Fruit fly (Drosophila melanogaster) whole organism, embryonic: ENCODE results near the gene CG42445.

ENCODE experiments used
- Asciz ChIP-seq: fragments of 200-800 bp; sonication (Bioruptor generic); optimal IDR thresholded peaks from 2 replicates; lab custom pipeline; 2017; ENCODE audit warnings: missing biosample characterization, mild to moderate bottlenecking, missing genetic modification characterization, missing genetic modification reagents
- CG10147 ChIP-seq: fragments of 200-800 bp; sonication (Bioruptor generic); optimal IDR thresholded peaks from 2 replicates; lab custom pipeline; 2019; ENCODE audit warnings: missing biosample characterization, mild to moderate bottlenecking, missing genetic modification characterization, moderate library complexity
- CG11504 ChIP-seq: fragments of 200-800 bp; sonication (Bioruptor generic); optimal IDR thresholded peaks from 3 replicates; lab custom pipeline; 2019; ENCODE audit warnings: missing biosample characterization, mild to moderate bottlenecking, missing genetic modification characterization, moderate library complexity
- CG12071 ChIP-seq: fragments of 200-800 bp; sonication (Bioruptor generic); optimal IDR thresholded peaks from 3 replicates; lab custom pipeline; 2018; ENCODE audit warnings: missing biosample characterization, mild to moderate bottlenecking, missing genetic modification characterization
- CG12219 ChIP-seq: fragments of 200-800 bp; sonication (Bioruptor generic); optimal IDR thresholded peaks from 3 replicates; lab custom pipeline; 2018; ENCODE audit warnings: missing biosample characterization, mild to moderate bottlenecking, missing genetic modification characterization
- CG12236 ChIP-seq: fragments of 200-800 bp; sonication (Bioruptor generic); optimal IDR thresholded peaks from 2 replicates; lab custom pipeline; 2016; ENCODE audit warnings: missing biosample characterization, missing genetic modification characterization
- CG12299 ChIP-seq: fragments of 200-800 bp; sonication (Bioruptor generic); optimal IDR thresholded peaks from 2 replicates; lab custom pipeline; 2018; ENCODE audit warnings: missing biosample characterization, mild to moderate bottlenecking, missing genetic modification characterization
- CG13775 ChIP-seq: fragments of 200-800 bp; sonication (Bioruptor generic); optimal IDR thresholded peaks from 3 replicates; lab custom pipeline; 2017; ENCODE audit warnings: missing biosample characterization, mild to moderate bottlenecking, missing genetic modification characterization
- CG14710 ChIP-seq: fragments of 200-800 bp; sonication (Bioruptor generic); optimal IDR thresholded peaks from 3 replicates; lab custom pipeline; 2019; ENCODE audit warnings: missing biosample characterization, mild to moderate bottlenecking, missing genetic modification characterization, moderate library complexity
- CG14860 ChIP-seq: fragments of 200-800 bp; sonication (Bioruptor generic); IDR thresholded peaks from 3 replicates; pipeline ENCODE4 v1.3.6; 2022; ENCODE audit warnings: missing biosample characterization, missing genetic modification characterization; ENCODE audit not compliant: partially characterized antibody
- CG15269 ChIP-seq: fragments of 200-800 bp; sonication (Bioruptor generic); optimal IDR thresholded peaks from 2 replicates; lab custom pipeline; 2018; ENCODE audit warnings: missing biosample characterization, mild to moderate bottlenecking, missing genetic modification characterization, moderate library complexity
- CG1647 ChIP-seq: fragments of 200-800 bp; sonication (Bioruptor generic); optimal IDR thresholded peaks from 3 replicates; lab custom pipeline; 2016; ENCODE audit warnings: missing biosample characterization, missing genetic modification characterization
- CG18476 ChIP-seq: fragments of 200-800 bp; sonication (Bioruptor generic); optimal IDR thresholded peaks from 2 replicates; lab custom pipeline; 2016; ENCODE audit warnings: missing biosample characterization, mild to moderate bottlenecking, missing genetic modification characterization
- CG18619 ChIP-seq: fragments of 200-800 bp; sonication (Bioruptor generic); optimal IDR thresholded peaks from 3 replicates; lab custom pipeline; 2017; ENCODE audit warnings: missing biosample characterization, mild to moderate bottlenecking, missing genetic modification characterization
- CG31224 ChIP-seq: fragments of 200-800 bp; sonication (Bioruptor generic); IDR thresholded peaks from 2 replicates; pipeline ENCODE4 v1.3.6; 2022; ENCODE audit warnings: missing biosample characterization, missing genetic modification characterization
- CG32532 ChIP-seq: fragments of 200-800 bp; sonication (Bioruptor generic); IDR thresholded peaks from 2 replicates; pipeline ENCODE4 v1.3.6; 2022; ENCODE audit warnings: missing biosample characterization, missing genetic modification characterization
- CG34422 ChIP-seq: fragments of 200-800 bp; sonication (Bioruptor generic); IDR thresholded peaks from 3 replicates; pipeline ENCODE4 v1.3.6; 2022; ENCODE audit warnings: missing biosample characterization, missing genetic modification characterization
- CG4360 ChIP-seq: fragments of 200-800 bp; sonication (Bioruptor generic); IDR thresholded peaks from 2 replicates; pipeline ENCODE4 v1.3.6; 2022; ENCODE audit warnings: missing biosample characterization, missing genetic modification characterization
- CG4730 ChIP-seq: fragments of 200-800 bp; sonication (Bioruptor generic); IDR thresholded peaks from 2 replicates; pipeline ENCODE4 v1.3.6; 2022; ENCODE audit warnings: missing biosample characterization, missing genetic modification characterization
- CG4820 ChIP-seq: fragments of 200-800 bp; sonication (Bioruptor generic); optimal IDR thresholded peaks from 3 replicates; lab custom pipeline; 2016; ENCODE audit warnings: missing biosample characterization, missing genetic modification characterization
- CG5180 ChIP-seq: fragments of 200-800 bp; sonication (Bioruptor generic); optimal IDR thresholded peaks from 3 replicates; lab custom pipeline; 2017; ENCODE audit warnings: missing biosample characterization, missing genetic modification characterization, mild to moderate bottlenecking, moderate library complexity, missing genetic modification reagents
- CG7963 ChIP-seq: fragments of 200-800 bp; sonication (Bioruptor generic); IDR thresholded peaks from 3 replicates; pipeline ENCODE4 v1.3.6; 2022; ENCODE audit warnings: missing biosample characterization, missing genetic modification characterization; ENCODE audit not compliant: partially characterized antibody
- CG8924 ChIP-seq: fragments of 200-800 bp; optimal IDR thresholded peaks from 3 replicates; lab custom pipeline; 2019; ENCODE audit warnings: missing biosample characterization, mild to moderate bottlenecking, missing genetic modification characterization, moderate library complexity
- Deaf1 ChIP-seq: fragments of 200-800 bp; optimal IDR thresholded peaks from 3 replicates; lab custom pipeline; 2019; ENCODE audit warnings: missing biosample characterization, mild to moderate bottlenecking, missing genetic modification characterization, moderate library complexity
- Dfd ChIP-seq, 2 experiments: fragments of >200 bp; optimal IDR thresholded peaks; 2 replicates each; lab custom pipeline; 2017; ENCODE audit warnings: missing biosample characterization in 2 of 2, missing genetic modification characterization in 2 of 2
- Hmr ChIP-seq: fragments of 200-800 bp; sonication (Bioruptor generic); optimal IDR thresholded peaks from 3 replicates; lab custom pipeline; 2017; ENCODE audit warnings: mild to moderate bottlenecking, missing biosample characterization, missing genetic modification reagents, missing genetic modification characterization
- Hmx ChIP-seq: fragments of 200-800 bp; sonication (Bioruptor generic); optimal IDR thresholded peaks from 2 replicates; lab custom pipeline; 2016; ENCODE audit warnings: missing biosample characterization, missing genetic modification characterization
- Hr51 ChIP-seq, 2 experiments: fragments of 200-800 bp; sonication (Bioruptor generic); optimal IDR thresholded peaks; 2 replicates in 1 of 2; 3 replicates in 1 of 2; lab custom pipeline; 2016 to 2018; ENCODE audit warnings: missing biosample characterization in 2 of 2, missing genetic modification characterization in 2 of 2, mild to moderate bottlenecking in 1 of 2, moderate library complexity in 1 of 2
- Hr78 ChIP-seq, 2 experiments: fragments of 200-800 bp in 1 of 2; fragments of >200 bp in 1 of 2; sonication (Bioruptor generic) in 1 of 2; optimal IDR thresholded peaks; 2 replicates each; lab custom pipeline; 2017 to 2019; ENCODE audit warnings: missing biosample characterization in 2 of 2, missing genetic modification characterization in 2 of 2, mild to moderate bottlenecking in 1 of 2, moderate library complexity in 1 of 2
- NFAT ChIP-seq: fragments of 200-800 bp; sonication (Bioruptor generic); IDR thresholded peaks from 2 replicates; pipeline ENCODE4 v1.3.6; 2022; ENCODE audit warnings: missing biosample characterization, missing genetic modification characterization
- Neu2 ChIP-seq: fragments of 200-800 bp; sonication (Bioruptor generic); optimal IDR thresholded peaks from 3 replicates; lab custom pipeline; 2016; ENCODE audit warnings: missing biosample characterization, missing genetic modification characterization, borderline replicate concordance
- PHDP ChIP-seq: fragments of 200-800 bp; sonication (Bioruptor generic); optimal IDR thresholded peaks from 3 replicates; lab custom pipeline; 2018; ENCODE audit warnings: missing biosample characterization, mild to moderate bottlenecking, missing genetic modification characterization, moderate library complexity
- Ptx1 ChIP-seq: fragments of 200-800 bp; sonication (Bioruptor generic); IDR thresholded peaks from 2 replicates; pipeline ENCODE4 v1.3.6; 2022; ENCODE audit warnings: missing biosample characterization, missing genetic modification characterization
- bcd ChIP-seq: fragments of 200-800 bp; sonication (Bioruptor generic); optimal IDR thresholded peaks from 2 replicates; lab custom pipeline; 2017; ENCODE audit warnings: missing biosample characterization, mild to moderate bottlenecking, missing genetic modification characterization
- br ChIP-seq: fragments of >200 bp; optimal IDR thresholded peaks from 2 replicates; lab custom pipeline; 2017
- chif ChIP-seq, 2 experiments: fragments of 200-800 bp; sonication (Bioruptor generic); optimal IDR thresholded peaks; 3 replicates each; lab custom pipeline; 2016; ENCODE audit warnings: missing biosample characterization in 2 of 2, missing genetic modification characterization in 2 of 2
- crc ChIP-seq: fragments of 200-800 bp; sonication (Bioruptor generic); optimal IDR thresholded peaks from 2 replicates; lab custom pipeline; 2016; ENCODE audit warnings: missing biosample characterization, missing genetic modification characterization
- dimm ChIP-seq: fragments of 200-800 bp; sonication (Bioruptor generic); IDR thresholded peaks from 2 replicates; pipeline ENCODE4 v1.3.6; 2022; ENCODE audit warnings: missing biosample characterization, missing genetic modification characterization
- ftz-f1 ChIP-seq: fragments of 200-800 bp; sonication (Bioruptor generic); optimal IDR thresholded peaks from 2 replicates; lab custom pipeline; 2016; ENCODE audit warnings: missing biosample characterization, missing genetic modification characterization
- gsb-n ChIP-seq: fragments of 200-800 bp; sonication (Bioruptor generic); optimal IDR thresholded peaks from 3 replicates; lab custom pipeline; 2018; ENCODE audit warnings: missing biosample characterization, mild to moderate bottlenecking, missing genetic modification characterization
- knrl ChIP-seq: fragments of 200-800 bp; sonication (Bioruptor generic); IDR thresholded peaks from 3 replicates; pipeline ENCODE4 v1.3.6; 2022; ENCODE audit warnings: missing biosample characterization, missing genetic modification characterization; ENCODE audit not compliant: partially characterized antibody
- nom ChIP-seq: fragments of 200-800 bp; sonication (Bioruptor generic); optimal IDR thresholded peaks from 2 replicates; lab custom pipeline; 2017; ENCODE audit warnings: missing biosample characterization, missing genetic modification characterization, mild to moderate bottlenecking, moderate library complexity, missing genetic modification reagents
- pan ChIP-seq, 4 experiments: fragments of >200 bp in 3 of 4; fragments of 200-800 bp in 1 of 4; sonication (Bioruptor generic) in 1 of 4; optimal IDR thresholded peaks in 3 of 4; IDR thresholded peaks in 1 of 4; 2 replicates each; pipeline versions ENCODE4 v1.3.6 to Lab custom; 2017 to 2022; ENCODE audit warnings: missing biosample characterization in 2 of 4, missing genetic modification characterization in 2 of 4, mixed read lengths in 1 of 4
- phol ChIP-seq: fragments of 200-800 bp; sonication (Bioruptor generic); optimal IDR thresholded peaks from 3 replicates; lab custom pipeline; 2018; ENCODE audit warnings: missing biosample characterization, mild to moderate bottlenecking, missing genetic modification characterization, moderate library complexity
- pita ChIP-seq: fragments of 200-800 bp; sonication (Bioruptor generic); optimal IDR thresholded peaks from 2 replicates; lab custom pipeline; 2017; ENCODE audit warnings: missing biosample characterization, mild to moderate bottlenecking, missing genetic modification characterization
- salm ChIP-seq: fragments of 200-800 bp; sonication (Bioruptor generic); optimal IDR thresholded peaks from 2 replicates; lab custom pipeline; 2018; ENCODE audit warnings: missing biosample characterization, mild to moderate bottlenecking, missing genetic modification characterization
- slbo ChIP-seq: fragments of 200-800 bp; sonication (Bioruptor generic); IDR thresholded peaks from 2 replicates; pipeline ENCODE4 v1.3.6; 2022; ENCODE audit warnings: missing biosample characterization, missing genetic modification characterization
- tgo ChIP-seq: fragments of 200-800 bp; sonication (Bioruptor generic); IDR thresholded peaks from 3 replicates; pipeline ENCODE4 v1.3.6; 2022; ENCODE audit warnings: missing biosample characterization, missing genetic modification characterization
- zf30C ChIP-seq: fragments of 200-800 bp; sonication (Bioruptor generic); optimal IDR thresholded peaks from 3 replicates; lab custom pipeline; 2018; ENCODE audit warnings: missing biosample characterization, mild to moderate bottlenecking, missing genetic modification characterization

Gene CG42445

DNA sequence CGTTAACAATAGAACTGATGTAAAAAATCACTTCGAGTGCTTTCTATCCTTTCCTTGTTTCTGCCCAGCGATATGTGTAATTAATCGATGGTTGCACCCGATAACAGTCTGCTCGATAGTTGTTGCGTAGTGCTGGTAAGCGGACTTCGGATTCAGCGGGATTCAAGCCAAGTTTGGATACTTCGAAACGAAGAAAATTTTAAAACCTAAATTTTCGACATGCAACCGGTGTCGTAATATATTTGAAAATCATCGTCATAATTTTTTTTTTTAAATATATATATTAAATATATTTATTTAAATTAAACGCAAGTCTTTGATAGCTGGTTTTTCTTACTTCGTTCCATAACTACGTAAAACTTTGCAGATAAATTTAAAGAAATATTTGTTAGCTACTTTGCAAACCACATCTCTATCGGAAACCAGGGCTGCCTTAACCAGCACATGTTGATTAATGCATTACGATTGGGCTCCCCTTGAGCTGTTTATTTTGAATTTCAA lies 39.1 kb upstream of the CG42445 start, which contains the start of the genes UbcE2M and Dhps (continued):
- TF ChIP-seq Ptx1 (GFP tag; lab: Robert Waterston, UW) (peak; percentile 73), CG32532 (GFP tag; lab: Robert Waterston, UW) (peak; percentile 74), bcd (GFP tag; lab: Kevin White, UChicago) (peak; percentile 53), CG4820 (peak; percentile 67), Hr78 (GFP tag; optimal IDR thresholded peaks at IDR 0.05; lab: Kevin White, UChicago) (no peak), CG18476 (GFP tag; lab: Kevin White, UChicago) (peak; percentile 14), dimm (no peak), CG15269 (tag; lab: Kevin White, UChicago) (no peak), CG10147 (peak; percentile 79), crc (GFP tag; lab: Kevin White, UChicago) (no peak), slbo (peak; percentile 87), tgo (GFP tag; lab: Robert Waterston, UW) (peak; percentile 71), ftz-f1 (GFP tag; lab: Kevin White, UChicago) (no peak), br (no peak), gsb-n (tag; lab: Kevin White, UChicago) (no peak), Deaf1 (tag; lab: Kevin White, UChicago) (no peak), CG4730 (GFP tag; lab: Robert Waterston, UW) (peak; percentile 27; the same call in 1 of the 2 replicates), Hmr (GFP tag; lab: Kevin White, UChicago) (no peak), Hmx (no peak), nom (GFP tag; lab: Kevin White, UChicago) (peak; percentile 27), pan (optimal IDR thresholded peaks at IDR 0.05; lab: Kevin White, UChicago) (no peak), pan (GFP tag; optimal IDR thresholded peaks at IDR 0.05 in 1 of 2, IDR thresholded peaks at IDR 0.05 in 1 of 2) (peak in 1 of 2 experiments; percentile 57), Dfd (GFP tag; optimal IDR thresholded peaks at IDR 0.05; lab: Kevin White, UChicago) (no peak), NFAT (GFP tag; lab: Robert Waterston, UW) (peak; percentile 62), zf30C (no peak), CG14860 (GFP tag; lab: Robert Waterston, UW) (peak; percentile 57), Hr51 (GFP tag; optimal IDR thresholded peaks at IDR 0.05; lab: Kevin White, UChicago) (peak in 1 of 2 experiments; percentile 62), knrl (peak; percentile 83), CG12299 (tag; lab: Kevin White, UChicago) (peak; percentile 72), Asciz (no peak), CG12236 (GFP tag; lab: Kevin White, UChicago) (no peak), CG11504 (no peak), phol (tag; lab: Kevin White, UChicago) (peak; percentile 86), CG1647 (GFP tag; lab: Kevin White, UChicago) (peak; percentile 9), chif (GFP tag; optimal IDR thresholded peaks at IDR 0.05; lab: Kevin White, UChicago) (peak in 1 of 2 experiments; percentile 29), CG31224 (GFP tag; lab: Robert Waterston, UW) (peak; percentile 56; the same call in 1 of the 2 replicates), CG34422 (GFP tag; lab: Robert Waterston, UW) (peak; percentile 35; the same call in 1 of the 3 replicates), CG13775 (GFP tag; lab: Kevin White, UChicago) (peak; percentile 85), PHDP (tag; lab: Kevin White, UChicago) (peak; percentile 70), CG4360 (GFP tag; lab: Robert Waterston, UW) (no peak), CG7963 (GFP tag; lab: Robert Waterston, UW) (peak; percentile 63; the same call in 2 of the 3 replicates), salm (tag; lab: Kevin White, UChicago) (no peak), pita (GFP tag; lab: Kevin White, UChicago) (no peak), CG14710 (tag; lab: Kevin White, UChicago) (peak; percentile 85), CG12071 (GFP tag; lab: Kevin White, UChicago) (no peak), Neu2 (no peak), CG12219 (GFP tag; lab: Kevin White, UChicago) (no peak), CG18619 (GFP tag; lab: Kevin White, UChicago) (peak; percentile 79), CG5180 (no peak), CG8924 (tag; lab: Kevin White, UChicago) (peak; percentile 80)
